Fruit fly (Drosophila melanogaster) whole organism, embryonic: ENCODE data around the gene CG12194.

ENCODE experiments used
- Adf1 ChIP-seq: fragments of 200-800 bp; sonication (Bioruptor generic); IDR thresholded peaks from 2 replicates; pipeline ENCODE4 v1.3.6; 2022; ENCODE audit warnings: missing biosample characterization, missing genetic modification characterization
- B-H2 ChIP-seq: fragments of 200-800 bp; sonication (Bioruptor generic); optimal IDR thresholded peaks from 2 replicates; lab custom pipeline; 2018; ENCODE audit warnings: missing biosample characterization, mild to moderate bottlenecking, missing genetic modification characterization
- CG10267 ChIP-seq: fragments of 200-800 bp; sonication (Bioruptor generic); optimal IDR thresholded peaks from 2 replicates; lab custom pipeline; 2018; ENCODE audit warnings: missing biosample characterization, mild to moderate bottlenecking, missing genetic modification characterization, moderate library complexity
- CG10366 ChIP-seq: fragments of 200-800 bp; sonication (Bioruptor generic); IDR thresholded peaks from 2 replicates; pipeline ENCODE4 v1.3.6; 2022; ENCODE audit warnings: missing biosample characterization, missing genetic modification characterization
- CG11247 ChIP-seq: fragments of 200-800 bp; sonication (Bioruptor generic); IDR thresholded peaks from 2 replicates; pipeline ENCODE4 v1.3.6; 2022; ENCODE audit warnings: missing biosample characterization, missing genetic modification characterization
- CG12219 ChIP-seq: fragments of 200-800 bp; sonication (Bioruptor generic); optimal IDR thresholded peaks from 3 replicates; lab custom pipeline; 2018; ENCODE audit warnings: missing biosample characterization, mild to moderate bottlenecking, missing genetic modification characterization
- CG13123 ChIP-seq: fragments of 200-800 bp; sonication (Bioruptor generic); optimal IDR thresholded peaks from 2 replicates; lab custom pipeline; 2016; ENCODE audit warnings: missing biosample characterization, missing genetic modification characterization
- CG13296 ChIP-seq: fragments of 200-800 bp; sonication (Bioruptor generic); optimal IDR thresholded peaks from 3 replicates; lab custom pipeline; 2018; ENCODE audit warnings: missing biosample characterization, mild to moderate bottlenecking, missing genetic modification characterization
- CG13624 ChIP-seq: fragments of 200-800 bp; sonication (Bioruptor generic); optimal IDR thresholded peaks from 2 replicates; lab custom pipeline; 2016; ENCODE audit warnings: missing biosample characterization, missing genetic modification characterization
- CG15514 ChIP-seq: fragments of 200-800 bp; sonication (Bioruptor generic); optimal IDR thresholded peaks from 3 replicates; lab custom pipeline; 2017; ENCODE audit warnings: missing biosample characterization, missing genetic modification characterization, mild to moderate bottlenecking, moderate library complexity, missing genetic modification reagents
- CG16813 ChIP-seq: fragments of 200-800 bp; sonication (Bioruptor generic); IDR thresholded peaks from 3 replicates; pipeline ENCODE4 v1.3.6; 2022; ENCODE audit warnings: missing biosample characterization, missing genetic modification characterization; ENCODE audit not compliant: partially characterized antibody
- CG17912 ChIP-seq: fragments of 200-800 bp; sonication (Bioruptor generic); optimal IDR thresholded peaks from 2 replicates; lab custom pipeline; 2018; ENCODE audit warnings: missing biosample characterization, mild to moderate bottlenecking, missing genetic modification characterization
- CG2199 ChIP-seq: fragments of 200-800 bp; sonication (Bioruptor generic); IDR thresholded peaks from 3 replicates; pipeline ENCODE4 v1.3.6; 2022; ENCODE audit warnings: missing biosample characterization, missing genetic modification characterization
- CG2875 ChIP-seq: fragments of 200-800 bp; sonication (Bioruptor generic); optimal IDR thresholded peaks from 2 replicates; lab custom pipeline; 2017; ENCODE audit warnings: missing biosample characterization, mild to moderate bottlenecking, missing genetic modification characterization, missing genetic modification reagents
- CG30403 ChIP-seq: fragments of 200-800 bp; sonication (Bioruptor generic); optimal IDR thresholded peaks from 3 replicates; lab custom pipeline; 2016; ENCODE audit warnings: missing biosample characterization, missing genetic modification characterization
- CG31365 ChIP-seq: fragments of 200-800 bp; sonication (Bioruptor generic); optimal IDR thresholded peaks from 2 replicates; lab custom pipeline; 2018; ENCODE audit warnings: missing biosample characterization, mild to moderate bottlenecking, missing genetic modification characterization
- CG31388 ChIP-seq: fragments of 200-800 bp; sonication (Bioruptor generic); optimal IDR thresholded peaks from 2 replicates; lab custom pipeline; 2016; ENCODE audit warnings: missing biosample characterization, missing genetic modification characterization
- CG3407 ChIP-seq: fragments of 200-800 bp; sonication (Bioruptor generic); optimal IDR thresholded peaks from 2 replicates; lab custom pipeline; 2018; ENCODE audit warnings: missing biosample characterization, mild to moderate bottlenecking, missing genetic modification characterization
- CG34376 ChIP-seq: fragments of 200-800 bp; sonication (Bioruptor generic); optimal IDR thresholded peaks from 2 replicates; lab custom pipeline; 2018; ENCODE audit warnings: missing biosample characterization, mild to moderate bottlenecking, missing genetic modification characterization
- CG5180 ChIP-seq: fragments of 200-800 bp; sonication (Bioruptor generic); optimal IDR thresholded peaks from 3 replicates; lab custom pipeline; 2017; ENCODE audit warnings: missing biosample characterization, missing genetic modification characterization, mild to moderate bottlenecking, moderate library complexity, missing genetic modification reagents
- CG6254 ChIP-seq: fragments of 200-800 bp; sonication (Bioruptor generic); optimal IDR thresholded peaks from 3 replicates; lab custom pipeline; 2017; ENCODE audit warnings: mild to moderate bottlenecking, missing biosample characterization, missing genetic modification reagents, missing genetic modification characterization
- CG6683 ChIP-seq: fragments of 200-800 bp; sonication (Bioruptor generic); optimal IDR thresholded peaks from 2 replicates; lab custom pipeline; 2017; ENCODE audit warnings: missing biosample characterization, mild to moderate bottlenecking, missing genetic modification characterization, missing genetic modification reagents
- CoRest ChIP-seq: fragments of 200-800 bp; sonication (Bioruptor generic); optimal IDR thresholded peaks from 3 replicates; lab custom pipeline; 2018; ENCODE audit warnings: missing biosample characterization, mild to moderate bottlenecking, missing genetic modification characterization, moderate library complexity
- Dref ChIP-seq: fragments of 200-800 bp; sonication (Bioruptor generic); IDR thresholded peaks from 2 replicates; pipeline ENCODE4 v1.3.6; 2022; ENCODE audit warnings: missing biosample characterization, missing genetic modification characterization
- Ets97D ChIP-seq: fragments of 200-800 bp; sonication (Bioruptor generic); optimal IDR thresholded peaks from 3 replicates; lab custom pipeline; 2016; ENCODE audit warnings: missing biosample characterization, missing genetic modification characterization
- H2.0 ChIP-seq: fragments of 200-800 bp; sonication (Bioruptor generic); IDR thresholded peaks from 2 replicates; pipeline ENCODE4 v1.3.6; 2022; ENCODE audit warnings: missing biosample characterization, missing genetic modification characterization
- Lhr ChIP-seq: fragments of 200-800 bp; sonication (Bioruptor generic); optimal IDR thresholded peaks from 3 replicates; lab custom pipeline; 2017; ENCODE audit warnings: mild to moderate bottlenecking, missing biosample characterization, missing genetic modification reagents, missing genetic modification characterization
- MBD-R2 ChIP-seq: fragments of 200-800 bp; sonication (Bioruptor generic); IDR thresholded peaks from 2 replicates; pipeline ENCODE4 v1.3.6; 2022; ENCODE audit warnings: missing biosample characterization, missing genetic modification characterization
- Spps ChIP-seq: fragments of 200-800 bp; sonication (Bioruptor generic); optimal IDR thresholded peaks from 2 replicates; lab custom pipeline; 2018; ENCODE audit warnings: missing biosample characterization, mild to moderate bottlenecking, missing genetic modification characterization
- Taf1 ChIP-seq: fragments of 200-800 bp; sonication (Bioruptor generic); IDR thresholded peaks from 2 replicates; pipeline ENCODE4 v1.3.6; 2022; ENCODE audit warnings: missing biosample characterization, missing genetic modification characterization
- Usf ChIP-seq: fragments of 200-800 bp; sonication (Bioruptor generic); optimal IDR thresholded peaks from 2 replicates; lab custom pipeline; 2017; ENCODE audit warnings: missing genotype, missing biosample characterization, missing genetic modification characterization
- Xrp1 ChIP-seq: fragments of 200-800 bp; sonication (Bioruptor generic); IDR thresholded peaks from 2 replicates; pipeline ENCODE4 v1.3.6; 2022; ENCODE audit warnings: missing biosample characterization, missing genetic modification characterization
- bbx ChIP-seq: fragments of 200-800 bp; sonication (Bioruptor generic); IDR thresholded peaks from 2 replicates; pipeline ENCODE4 v1.3.6; 2022; ENCODE audit warnings: missing biosample characterization, missing genetic modification characterization; ENCODE audit not compliant: partially characterized antibody
- bsh ChIP-seq, 2 experiments: fragments of 200-800 bp; sonication (Bioruptor generic); optimal IDR thresholded peaks; 2 replicates each; lab custom pipeline; 2017 to 2018; ENCODE audit warnings: mild to moderate bottlenecking in 2 of 2, missing biosample characterization in 2 of 2, missing genetic modification characterization in 2 of 2, moderate library complexity in 1 of 2
- chm ChIP-seq: fragments of 200-800 bp; sonication (Bioruptor generic); IDR thresholded peaks from 2 replicates; pipeline ENCODE4 v1.3.6; 2022; ENCODE audit warnings: missing biosample characterization, missing genetic modification characterization
- ci ChIP-seq: fragments of 200-800 bp; sonication (Bioruptor generic); IDR thresholded peaks from 3 replicates; pipeline ENCODE4 v1.3.6; 2022; ENCODE audit warnings: missing biosample characterization, missing genetic modification characterization
- esg ChIP-seq: fragments of 200-800 bp; sonication (Bioruptor generic); conservative IDR thresholded peaks from 2 replicates; pipeline ENCODE4 v1.3.6; 2022; ENCODE audit warnings: missing biosample characterization, missing genetic modification characterization
- exex ChIP-seq: fragments of 200-800 bp; sonication (Bioruptor generic); optimal IDR thresholded peaks from 4 replicates; lab custom pipeline; 2018; ENCODE audit warnings: missing biosample characterization, mild to moderate bottlenecking, missing genetic modification characterization, moderate library complexity
- kay ChIP-seq: fragments of 200-800 bp; sonication (Bioruptor generic); optimal IDR thresholded peaks from 2 replicates; lab custom pipeline; 2016; ENCODE audit warnings: missing biosample characterization, missing genetic modification characterization
- kni ChIP-seq: fragments of 200-800 bp; sonication (Bioruptor generic); optimal IDR thresholded peaks from 3 replicates; lab custom pipeline; 2017; ENCODE audit warnings: mild to moderate bottlenecking, missing biosample characterization, missing genetic modification reagents, missing genetic modification characterization
- lilli ChIP-seq: fragments of 200-800 bp; sonication (Bioruptor generic); optimal IDR thresholded peaks from 3 replicates; lab custom pipeline; 2016; ENCODE audit warnings: missing biosample characterization, missing genetic modification characterization
- mam ChIP-seq: fragments of 200-800 bp; sonication (Bioruptor generic); optimal IDR thresholded peaks from 3 replicates; lab custom pipeline; 2016; ENCODE audit warnings: missing biosample characterization, missing genetic modification characterization
- mirr ChIP-seq: fragments of 200-800 bp; sonication (Bioruptor generic); optimal IDR thresholded peaks from 3 replicates; lab custom pipeline; 2018; ENCODE audit warnings: missing biosample characterization, mild to moderate bottlenecking, missing genetic modification characterization
- pfk ChIP-seq: fragments of 200-800 bp; sonication (Bioruptor generic); optimal IDR thresholded peaks from 2 replicates; lab custom pipeline; 2018; ENCODE audit warnings: missing biosample characterization, mild to moderate bottlenecking, missing genetic modification characterization, moderate library complexity
- phol ChIP-seq: fragments of 200-800 bp; sonication (Bioruptor generic); optimal IDR thresholded peaks from 3 replicates; lab custom pipeline; 2018; ENCODE audit warnings: missing biosample characterization, mild to moderate bottlenecking, missing genetic modification characterization, moderate library complexity
- prd ChIP-seq, 3 experiments: fragments of >200 bp in 2 of 3; fragments of 200-800 bp in 1 of 3; sonication (Bioruptor generic) in 1 of 3; optimal IDR thresholded peaks in 2 of 3; IDR thresholded peaks in 1 of 3; 2 replicates in 2 of 3; 3 replicates in 1 of 3; pipeline versions ENCODE4 v1.3.6 to Lab custom; 2017 to 2022; ENCODE audit warnings: missing biosample characterization in 1 of 3, missing genetic modification characterization in 1 of 3
- pum ChIP-seq: fragments of 200-800 bp; sonication (Bioruptor generic); optimal IDR thresholded peaks from 2 replicates; lab custom pipeline; 2016; ENCODE audit warnings: missing biosample characterization, missing genetic modification characterization
- tll ChIP-seq, 2 experiments: fragments of 200-800 bp in 1 of 2; fragments of >200 bp in 1 of 2; sonication (Bioruptor generic) in 1 of 2; optimal IDR thresholded peaks; 2 replicates each; lab custom pipeline; 2017 to 2019; ENCODE audit warnings: missing biosample characterization in 2 of 2, missing genetic modification characterization in 2 of 2, mild to moderate bottlenecking in 1 of 2, moderate library complexity in 1 of 2

Gene CG12194

DNA sequence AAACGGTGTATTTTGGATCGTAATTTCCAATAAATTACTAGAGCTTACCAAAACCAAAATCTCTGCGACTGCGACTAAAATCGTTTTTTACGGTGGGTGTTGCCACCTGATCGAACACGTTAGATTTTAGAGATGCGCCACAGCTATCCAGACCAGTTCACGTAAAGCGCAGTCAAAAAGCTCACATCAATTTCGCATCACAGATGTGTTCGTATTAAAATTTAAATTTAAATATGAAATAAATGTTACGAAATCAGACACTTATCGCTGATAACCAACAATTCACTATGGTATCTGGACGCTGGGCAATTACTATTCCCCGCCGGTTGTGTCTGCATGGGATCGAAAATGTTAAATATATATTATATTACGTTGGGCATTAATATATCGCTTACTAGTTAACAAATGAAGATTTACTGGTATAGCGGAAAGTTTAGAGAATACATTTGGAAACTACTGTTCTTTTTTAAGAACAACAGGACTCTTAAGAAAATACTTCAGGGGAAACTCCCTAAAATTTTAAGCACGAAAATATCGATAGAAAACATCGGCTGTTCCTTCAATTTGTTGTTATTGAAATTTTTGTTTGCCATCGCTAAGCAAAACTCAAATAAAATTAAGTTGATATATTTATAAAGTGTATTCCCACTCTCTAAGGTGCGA lies 9.2 kb downstream of the CG12194 start, which contains the start of the genes mxt and CG11927 (continued):
- TF ChIP-seq CG17912 (GFP tag; lab: Kevin White, UChicago) (no peak), CG5180 (GFP tag; lab: Kevin White, UChicago) (no peak), CG6254 (GFP tag; lab: Kevin White, UChicago) (no peak), CG30403 (peak; percentile 76), bbx (GFP tag; lab: Robert Waterston, UW) (peak; percentile 88), CG31365 (tag; lab: Kevin White, UChicago) (no peak), CG3407 (no peak), Dref (peak; percentile 73), CG16813 (GFP tag; lab: Robert Waterston, UW) (peak; percentile 88), CG2875 (GFP tag; lab: Kevin White, UChicago) (no peak), CG15514 (GFP tag; lab: Kevin White, UChicago) (peak; percentile 94), mirr (GFP tag; lab: Kevin White, UChicago) (no peak), CG10366 (GFP tag; lab: Robert Waterston, UW) (peak; percentile 59), prd (optimal IDR thresholded peaks at IDR 0.05; lab: Kevin White, UChicago) (no peak), prd (GFP tag; IDR thresholded peaks at IDR 0.05; lab: Robert Waterston, UW) (peak; percentile 65; the same call in 2 of the 3 replicates), bsh (GFP tag; optimal IDR thresholded peaks at IDR 0.05; lab: Kevin White, UChicago) (peak in 1 of 2 experiments; percentile 1), Adf1 (GFP tag; lab: Robert Waterston, UW) (no peak), CoRest (tag; lab: Kevin White, UChicago) (peak; percentile 82), CG13123 (GFP tag; lab: Kevin White, UChicago) (no peak), esg (GFP tag; lab: Robert Waterston, UW) (peak; percentile 30; the same call in 1 of the 2 replicates), CG10267 (peak; percentile 43), Lhr (GFP tag; lab: Kevin White, UChicago) (peak; percentile 28), chm (GFP tag; lab: Robert Waterston, UW) (no peak; the same call in 1 of the 2 replicates), CG31388 (no peak), CG12219 (GFP tag; lab: Kevin White, UChicago) (no peak), MBD-R2 (GFP tag; lab: Robert Waterston, UW) (peak; percentile 47), kni (GFP tag; lab: Kevin White, UChicago) (no peak), B-H2 (GFP tag; lab: Kevin White, UChicago) (peak; percentile 22), Usf (GFP tag; lab: Kevin White, UChicago) (no peak), H2.0 (GFP tag; lab: Robert Waterston, UW) (peak; percentile 44; the same call in 1 of the 2 replicates), CG11247 (GFP tag; lab: Robert Waterston, UW) (peak; percentile 53), ci (GFP tag; lab: Robert Waterston, UW) (peak; percentile 72), mam (GFP tag; lab: Kevin White, UChicago) (peak; percentile 67), exex (no peak), CG13624 (GFP tag; lab: Kevin White, UChicago) (no peak), CG2199 (no peak), Xrp1 (GFP tag; lab: Robert Waterston, UW) (no peak; the same call in 1 of the 2 replicates), tll (GFP tag; optimal IDR thresholded peaks at IDR 0.05; lab: Kevin White, UChicago) (no peak), Taf1 (GFP tag; lab: Robert Waterston, UW) (no peak), CG13296 (GFP tag; lab: Kevin White, UChicago) (no peak), pum (peak; percentile 30), CG6683 (GFP tag; lab: Kevin White, UChicago) (no peak), pfk (no peak), kay (GFP tag; lab: Kevin White, UChicago) (peak; percentile 37), phol (peak; percentile 47), CG34376 (no peak), Ets97D (GFP tag; lab: Kevin White, UChicago) (peak; percentile 41), Spps (tag; lab: Kevin White, UChicago) (no peak), lilli (peak; percentile 75)
